Fruit fly (Drosophila melanogaster): ENCODE results near the gene Fpgs2.
A peak's percentile ranks its signal among the peaks of the same experiment; 100 is the strongest.

The Fpgs2 gene

DNA sequence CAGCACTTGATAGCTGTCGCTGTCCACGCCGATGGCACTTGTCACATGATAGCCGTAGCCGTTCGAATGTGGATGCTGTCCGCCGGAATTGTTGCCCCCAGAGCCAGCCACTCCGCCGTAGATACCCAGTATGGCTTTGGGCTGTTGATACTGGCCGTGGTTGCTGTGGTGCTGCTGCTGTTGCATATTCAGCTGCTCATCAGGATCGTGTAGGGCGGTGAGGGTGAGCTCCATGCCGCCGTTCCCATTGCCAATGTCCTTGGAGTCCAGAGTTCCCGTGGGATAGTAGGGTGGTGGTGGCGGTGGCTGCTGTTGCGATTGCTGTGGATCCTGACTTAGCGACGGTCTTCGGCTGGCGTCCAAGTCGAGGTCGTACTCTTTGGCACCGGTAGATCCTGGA, 2.8 kb upstream of the Fpgs2 start:
- TF ChIP-seq gl (tag; optimal IDR thresholded peaks at IDR 0.05) (no peak), CG14655 (GFP tag; optimal IDR thresholded peaks at IDR 0.05) (no peak), CG17806 (tag; optimal IDR thresholded peaks at IDR 0.05) (no peak), EcR (GFP tag; optimal IDR thresholded peaks at IDR 0.05) (no peak), CG15710 (tag; optimal IDR thresholded peaks at IDR 0.05) (no peak), Ets98B (GFP tag; IDR thresholded peaks at IDR 0.05) (no peak), CG4496 (GFP tag; IDR thresholded peaks at IDR 0.05) (no peak), CG8159 (tag; optimal IDR thresholded peaks at IDR 0.05) (no peak), CG8301 (tag; optimal IDR thresholded peaks at IDR 0.05) (no peak), CG13204 (GFP tag; optimal IDR thresholded peaks at IDR 0.05) (no peak), Pif1B (GFP tag; optimal IDR thresholded peaks at IDR 0.05) (no peak), fd96Ca (GFP tag; IDR thresholded peaks at IDR 0.05) (no peak), D1 (tag; optimal IDR thresholded peaks at IDR 0.05) (no peak), CG32121 (GFP tag; IDR thresholded peaks at IDR 0.05) (no peak), Pif1A (GFP tag; optimal IDR thresholded peaks at IDR 0.05) (no peak), CG34367 (tag; optimal IDR thresholded peaks at IDR 0.05) (no peak)

DNA sequence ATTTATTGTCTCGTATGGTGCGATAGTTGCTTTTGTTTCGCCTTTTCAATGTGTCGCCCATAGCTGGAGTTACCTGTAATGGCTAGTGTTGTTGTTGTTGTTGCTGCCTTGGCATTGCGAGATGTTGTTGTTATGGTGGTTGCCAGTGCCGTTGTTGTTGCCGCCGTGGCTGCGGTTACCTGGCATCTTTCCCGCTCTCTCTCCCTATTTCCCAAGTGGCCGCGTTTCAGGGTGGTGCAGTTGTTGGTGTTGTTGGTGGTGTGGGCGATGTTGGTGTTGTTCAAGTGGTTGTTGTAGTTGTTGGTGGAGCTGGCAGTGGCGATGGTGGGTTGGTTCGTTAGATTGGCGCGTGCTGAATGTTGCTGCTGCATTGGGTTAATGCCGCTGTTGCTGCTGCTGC, 567 bp upstream of the Fpgs2 start:
- TF ChIP-seq Ets98B (GFP tag; IDR thresholded peaks at IDR 0.05) (no peak), Snoo (tag; optimal IDR thresholded peaks at IDR 0.05) (no peak), CG17806 (tag; optimal IDR thresholded peaks at IDR 0.05) (no peak), CG9948 (tag; optimal IDR thresholded peaks at IDR 0.05) (no peak), CG14655 (GFP tag; optimal IDR thresholded peaks at IDR 0.05) (no peak), CG8159 (tag; optimal IDR thresholded peaks at IDR 0.05) (no peak), CG13204 (GFP tag; optimal IDR thresholded peaks at IDR 0.05) (no peak), CG8301 (tag; optimal IDR thresholded peaks at IDR 0.05) (no peak), CG10348 (GFP tag; IDR thresholded peaks at IDR 0.05) (no peak), fd96Ca (GFP tag; IDR thresholded peaks at IDR 0.05) (no peak), Pif1B (GFP tag; optimal IDR thresholded peaks at IDR 0.05) (no peak), CG32121 (GFP tag; IDR thresholded peaks at IDR 0.05) (no peak), rn (GFP tag; IDR thresholded peaks at IDR 0.05) (no peak)

dm6 chr2L:3902760-3903159, 11.3 kb downstream of the Fpgs2 start, which contains the start of gene capu:
Gene capu, minus strand, starts transcription at chr2L:3902860.
- TF ChIP-seq CG34367 (tag; optimal IDR thresholded peaks at IDR 0.05) (no peak), CG13204 (GFP tag; optimal IDR thresholded peaks at IDR 0.05) (no peak), EcR (GFP tag; optimal IDR thresholded peaks at IDR 0.05) (no peak), rn (GFP tag; IDR thresholded peaks at IDR 0.05) (no peak), CG4496 (GFP tag; IDR thresholded peaks at IDR 0.05) (no peak), Snoo (tag; optimal IDR thresholded peaks at IDR 0.05) (no peak), CG10348 (GFP tag; IDR thresholded peaks at IDR 0.05) (no peak), CG9948 (tag; optimal IDR thresholded peaks at IDR 0.05) (no peak), Ets98B (GFP tag; IDR thresholded peaks at IDR 0.05) (no peak), fd96Ca (GFP tag; IDR thresholded peaks at IDR 0.05) (no peak), D1 (tag; optimal IDR thresholded peaks at IDR 0.05) (no peak), CG15710 (tag; optimal IDR thresholded peaks at IDR 0.05) (no peak), gl (tag; optimal IDR thresholded peaks at IDR 0.05) (no peak), CG8159 (tag; optimal IDR thresholded peaks at IDR 0.05) (no peak), CG12605 (GFP tag; IDR thresholded peaks at IDR 0.05) (no peak), CG14655 (GFP tag; optimal IDR thresholded peaks at IDR 0.05) (no peak)

DNA sequence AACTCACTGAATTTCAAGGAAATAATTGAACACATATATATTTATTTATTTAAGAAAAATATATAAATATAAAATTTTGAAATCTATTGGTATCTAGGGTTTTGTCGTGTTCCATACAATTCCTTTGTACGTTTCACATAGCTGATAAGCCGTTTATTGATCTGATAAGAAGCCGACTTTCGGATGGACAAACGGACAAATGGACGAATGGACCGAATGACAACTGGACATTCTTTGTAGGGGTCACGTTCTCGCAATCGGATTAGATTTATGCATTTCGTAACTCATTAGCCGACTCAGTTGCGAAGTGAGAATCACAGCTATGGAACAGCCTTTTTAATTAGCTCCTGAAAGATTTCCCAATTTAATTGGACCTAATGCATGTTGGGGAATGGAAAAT, 16.6 kb downstream of the Fpgs2 start:
- no peak for TF ChIP-seq CG32121 (GFP tag; IDR thresholded peaks at IDR 0.05)
- TF ChIP-seq Ets98B (GFP tag; IDR thresholded peaks at IDR 0.05) = no peak
- no peak for TF ChIP-seq CG4496 (GFP tag; IDR thresholded peaks at IDR 0.05)
- no peak for TF ChIP-seq CG13204 (GFP tag; optimal IDR thresholded peaks at IDR 0.05)
- no peak for TF ChIP-seq CG10348 (GFP tag; IDR thresholded peaks at IDR 0.05)
- TF ChIP-seq CG8159 (tag; optimal IDR thresholded peaks at IDR 0.05) = no peak
- no peak for TF ChIP-seq CG8301 (tag; optimal IDR thresholded peaks at IDR 0.05)
- no peak for TF ChIP-seq gl (tag; optimal IDR thresholded peaks at IDR 0.05)
- TF ChIP-seq CG9948 (tag; optimal IDR thresholded peaks at IDR 0.05) = no peak
- no peak for TF ChIP-seq Snoo (tag; optimal IDR thresholded peaks at IDR 0.05)
- no peak for TF ChIP-seq D1 (tag; optimal IDR thresholded peaks at IDR 0.05)
- no peak for TF ChIP-seq CG15710 (tag; optimal IDR thresholded peaks at IDR 0.05)

dm6 chr2L:3896834-3897143, 17.3 kb downstream of the Fpgs2 start:
- TF ChIP-seq CG10348 (GFP tag; IDR thresholded peaks at IDR 0.05) = no peak
- peak; percentile 22 for TF ChIP-seq Pif1B (GFP tag; optimal IDR thresholded peaks at IDR 0.05)
- TF ChIP-seq CG15710 (tag; optimal IDR thresholded peaks at IDR 0.05) = no peak
- no peak for TF ChIP-seq gl (tag; optimal IDR thresholded peaks at IDR 0.05)
- peak; percentile 48 for TF ChIP-seq CG17806 (tag; optimal IDR thresholded peaks at IDR 0.05)
- peak; percentile 77 for TF ChIP-seq Ets98B (GFP tag; IDR thresholded peaks at IDR 0.05)
- TF ChIP-seq rn (GFP tag; IDR thresholded peaks at IDR 0.05) = no peak
- TF ChIP-seq CG8159 (tag; optimal IDR thresholded peaks at IDR 0.05) = peak; percentile 60
- peak; percentile 73; the same call in 1 of the 2 replicates for TF ChIP-seq CG32121 (GFP tag; IDR thresholded peaks at IDR 0.05)
- no peak for TF ChIP-seq D1 (tag; optimal IDR thresholded peaks at IDR 0.05)
- TF ChIP-seq Pif1A (GFP tag; optimal IDR thresholded peaks at IDR 0.05) = peak; percentile 24
- TF ChIP-seq Snoo (tag; optimal IDR thresholded peaks at IDR 0.05) = peak; percentile 83
- TF ChIP-seq CG9948 (tag; optimal IDR thresholded peaks at IDR 0.05) = no peak
- peak; percentile 67; the same call in 2 of the 3 replicates for TF ChIP-seq fd96Ca (GFP tag; IDR thresholded peaks at IDR 0.05)
- TF ChIP-seq CG34367 (tag; optimal IDR thresholded peaks at IDR 0.05) = peak; percentile 27
- peak; percentile 21 for TF ChIP-seq CG8301 (tag; optimal IDR thresholded peaks at IDR 0.05)
- peak; percentile 86 for TF ChIP-seq CG4496 (GFP tag; IDR thresholded peaks at IDR 0.05)
- no peak for TF ChIP-seq CG13204 (GFP tag; optimal IDR thresholded peaks at IDR 0.05)
- TF ChIP-seq CG14655 (GFP tag; optimal IDR thresholded peaks at IDR 0.05) = peak; percentile 29
- TF ChIP-seq CG12605 (GFP tag; IDR thresholded peaks at IDR 0.05) = no peak; the same call in 1 of the 2 replicates
- TF ChIP-seq EcR (GFP tag; optimal IDR thresholded peaks at IDR 0.05) = no peak
